Worm (Caenorhabditis elegans) whole organism, L2 larva: ENCODE data around the gene tnt-3.
A peak's percentile ranks its signal among the peaks of the same experiment; 100 is the strongest.

ENCODE experiments used
- F13H6.1 ChIP-seq: sonication (generic microtip); optimal IDR thresholded peaks from 2 replicates; lab custom pipeline; 2016; ENCODE audit warnings: missing genetic modification characterization, missing compliant biosample characterization
- R02D3.7 ChIP-seq: fragments of 150-350 bp; optimal IDR thresholded peaks from 2 replicates; lab custom pipeline; 2014; ENCODE audit warnings: missing biosample characterization, missing genetic modification characterization
- Y55F3AM.14 ChIP-seq: fragments of 200-800 bp; sonication (Bioruptor generic); optimal IDR thresholded peaks from 2 replicates; lab custom pipeline; 2018; ENCODE audit warnings: mild to moderate bottlenecking, missing genetic modification characterization, missing compliant biosample characterization
- ZK546.5 ChIP-seq: sonication (generic microtip); optimal IDR thresholded peaks from 2 replicates; lab custom pipeline; 2017; ENCODE audit warnings: missing biosample characterization, missing genetic modification characterization
- alr-1 ChIP-seq: fragments of 150-350 bp; optimal IDR thresholded peaks from 2 replicates; lab custom pipeline; 2014; ENCODE audit warnings: missing biosample characterization, missing genetic modification characterization
- aly-2 ChIP-seq: fragments of 150-350 bp; optimal IDR thresholded peaks from 2 replicates; lab custom pipeline; 2014; ENCODE audit warnings: missing biosample characterization, missing genetic modification characterization
- blmp-1 ChIP-seq: sonication (generic microtip); optimal IDR thresholded peaks from 2 replicates; lab custom pipeline; 2017; ENCODE audit warnings: missing genetic modification characterization, mild to moderate bottlenecking, missing compliant biosample characterization, antibody characterized with exemption, moderate library complexity; ENCODE audit not compliant: insufficient read depth
- ceh-16 ChIP-seq: fragments of 150-350 bp; optimal IDR thresholded peaks from 2 replicates; lab custom pipeline; 2014; ENCODE audit warnings: missing biosample characterization, missing genetic modification characterization
- ceh-82 ChIP-seq: fragments of 150-350 bp; optimal IDR thresholded peaks from 2 replicates; lab custom pipeline; 2014; ENCODE audit warnings: missing biosample characterization, missing genetic modification characterization
- crh-2 ChIP-seq: sonication (generic microtip); optimal IDR thresholded peaks from 2 replicates; lab custom pipeline; 2017; ENCODE audit warnings: missing biosample characterization, missing genetic modification characterization
- elt-1 ChIP-seq: fragments of 150-350 bp; optimal IDR thresholded peaks from 2 replicates; lab custom pipeline; 2014; ENCODE audit warnings: missing biosample characterization, missing genetic modification characterization
- elt-3 ChIP-seq: sonication (generic microtip); optimal IDR thresholded peaks from 2 replicates; lab custom pipeline; 2017; ENCODE audit warnings: missing biosample characterization, missing genetic modification characterization
- fos-1 ChIP-seq: fragments of 150-350 bp; optimal IDR thresholded peaks from 2 replicates; lab custom pipeline; 2014; ENCODE audit warnings: missing biosample characterization, missing genetic modification characterization
- gmeb-1 ChIP-seq: fragments of 150-350 bp; optimal IDR thresholded peaks from 2 replicates; lab custom pipeline; 2014; ENCODE audit warnings: missing biosample characterization, missing genetic modification characterization
- lin-11 ChIP-seq: fragments of 150-350 bp; sonication (generic microtip); optimal IDR thresholded peaks from 2 replicates; lab custom pipeline; 2014; ENCODE audit warnings: missing biosample characterization, missing genetic modification characterization, inconsistent platforms, mixed read lengths
- lin-13 ChIP-seq: fragments of 150-350 bp; optimal IDR thresholded peaks from 2 replicates; lab custom pipeline; 2014; ENCODE audit warnings: missing biosample characterization, missing genetic modification reagents, missing genetic modification characterization
- lin-39 ChIP-seq: fragments of 150-350 bp; optimal IDR thresholded peaks from 2 replicates; lab custom pipeline; 2014; ENCODE audit warnings: missing biosample characterization, missing genetic modification reagents, missing genetic modification characterization
- lsy-2 ChIP-seq, 2 experiments: fragments of 150-350 bp in 1 of 2; sonication (generic microtip) in 1 of 2; optimal IDR thresholded peaks; 2 replicates each; lab custom pipeline; 2014 to 2017; ENCODE audit warnings: missing biosample characterization in 2 of 2, missing genetic modification characterization in 2 of 2
- mab-5 ChIP-seq: fragments of 150-350 bp; optimal IDR thresholded peaks from 2 replicates; lab custom pipeline; 2014; ENCODE audit warnings: missing biosample characterization, missing genetic modification characterization
- mbf-1 ChIP-seq: sonication (generic microtip); optimal IDR thresholded peaks from 2 replicates; lab custom pipeline; 2017; ENCODE audit warnings: missing biosample characterization, missing genetic modification characterization
- mdl-1 ChIP-seq, 2 experiments: fragments of 150-350 bp in 1 of 2; sonication (generic microtip) in 1 of 2; optimal IDR thresholded peaks; 2 replicates each; lab custom pipeline; 2017; ENCODE audit warnings: missing biosample characterization in 2 of 2, missing genetic modification characterization in 2 of 2
- nhr-10 ChIP-seq: sonication (generic microtip); optimal IDR thresholded peaks from 2 replicates; lab custom pipeline; 2017; ENCODE audit warnings: missing biosample characterization, missing genetic modification characterization
- nhr-11 ChIP-seq: fragments of 150-350 bp; optimal IDR thresholded peaks from 2 replicates; lab custom pipeline; 2014; ENCODE audit warnings: missing biosample characterization, missing genetic modification characterization
- nhr-129 ChIP-seq: fragments of 150-350 bp; optimal IDR thresholded peaks from 2 replicates; lab custom pipeline; 2014; ENCODE audit warnings: missing biosample characterization, missing genetic modification characterization
- nhr-21 ChIP-seq: fragments of 150-350 bp; optimal IDR thresholded peaks from 2 replicates; lab custom pipeline; 2014; ENCODE audit warnings: missing biosample characterization, missing genetic modification characterization
- nhr-237 ChIP-seq: fragments of 150-350 bp; optimal IDR thresholded peaks from 2 replicates; lab custom pipeline; 2014; ENCODE audit warnings: missing biosample characterization, missing genetic modification characterization
- nhr-25 ChIP-seq: fragments of 150-350 bp; sonication (generic microtip); optimal IDR thresholded peaks from 3 replicates; lab custom pipeline; 2014; ENCODE audit warnings: missing biosample characterization, missing genetic modification characterization
- skn-1 ChIP-seq: sonication (generic microtip); optimal IDR thresholded peaks from 2 replicates; lab custom pipeline; 2017; ENCODE audit warnings: missing biosample characterization, missing genetic modification characterization
- sma-3 ChIP-seq: sonication (generic microtip); optimal IDR thresholded peaks from 2 replicates; lab custom pipeline; 2016; ENCODE audit warnings: missing genetic modification reagents, missing genetic modification characterization, missing compliant biosample characterization
- sma-9 ChIP-seq, 2 experiments: fragments of 150-350 bp in 1 of 2; sonication (generic microtip) in 1 of 2; optimal IDR thresholded peaks; 2 replicates each; lab custom pipeline; 2014 to 2016; ENCODE audit warnings: missing genetic modification characterization in 2 of 2, mild to moderate bottlenecking in 1 of 2, missing biosample characterization in 1 of 2, missing compliant biosample characterization in 1 of 2, missing genetic modification reagents in 1 of 2, moderate library complexity in 1 of 2
- unc-39 ChIP-seq: fragments of 150-350 bp; optimal IDR thresholded peaks from 2 replicates; lab custom pipeline; 2014; ENCODE audit warnings: missing biosample characterization, missing genetic modification characterization
- unc-62 ChIP-seq: fragments of 150-350 bp; optimal IDR thresholded peaks from 2 replicates; lab custom pipeline; 2014; ENCODE audit warnings: missing biosample characterization, missing genetic modification reagents, missing genetic modification characterization

Gene tnt-3

ce11 chrX:7913830-7914229 is 31.1 kb downstream of the tnt-3 start, which contains the start of gene C39D10.7:
Gene C39D10.7, minus strand, starts transcription at chrX:7913930.
- TF ChIP-seq alr-1 (tag; lab: Kevin White, UChicago) = no peak
- TF ChIP-seq elt-1 (tag; lab: Kevin White, UChicago) = no peak
- TF ChIP-seq unc-39 (tag; lab: Kevin White, UChicago) = no peak
- no peak for TF ChIP-seq ZK546.5
- TF ChIP-seq lin-39 (tag; lab: Kevin White, UChicago) = no peak
- TF ChIP-seq sma-9 (GFP tag; optimal IDR thresholded peaks at IDR 0.05; lab: Kevin White, UChicago) = no peak
- TF ChIP-seq sma-9 (tag; optimal IDR thresholded peaks at IDR 0.05; lab: Kevin White, UChicago) = no peak
- TF ChIP-seq ceh-82 (tag; lab: Kevin White, UChicago) = no peak
- no peak for TF ChIP-seq mbf-1 (tag; lab: Kevin White, UChicago)
- TF ChIP-seq aly-2 = no peak
- TF ChIP-seq nhr-21 (tag; lab: Kevin White, UChicago) = no peak
- TF ChIP-seq mdl-1 (tag; optimal IDR thresholded peaks at IDR 0.05; lab: Kevin White, UChicago) = no peak
- TF ChIP-seq unc-62 (GFP tag; lab: Kevin White, UChicago) = no peak
- no peak for TF ChIP-seq mab-5 (tag; lab: Kevin White, UChicago)
- no peak for TF ChIP-seq gmeb-1 (tag; lab: Kevin White, UChicago)
- TF ChIP-seq blmp-1 (tag; lab: Kevin White, UChicago) = no peak
- no peak for TF ChIP-seq sma-3 (GFP tag; lab: Kevin White, UChicago)
- TF ChIP-seq nhr-25 (tag; lab: Kevin White, UChicago) = no peak

- TF ChIP-seq unc-62 (GFP tag; lab: Kevin White, UChicago) = no peak
- TF ChIP-seq nhr-11 (tag; lab: Kevin White, UChicago) = peak; percentile 6
- no peak for TF ChIP-seq Y55F3AM.14 (GFP tag; lab: Kevin White, UChicago)
- TF ChIP-seq nhr-129 = peak; percentile 7
- TF ChIP-seq nhr-237 (tag; lab: Kevin White, UChicago) = no peak
- TF ChIP-seq fos-1 (tag; lab: Kevin White, UChicago) = peak; percentile 11
- TF ChIP-seq gmeb-1 (tag; lab: Kevin White, UChicago) = peak; percentile 17
- TF ChIP-seq crh-2 (tag; lab: Kevin White, UChicago) = peak; percentile 19
Observed at ce11 chrX:7906430-7907014, 38.4 kb downstream of the tnt-3 start, which contains the start of gene C39D10.1. Gene C39D10.1, plus strand, starts transcription at chrX:7906964.

ce11 chrX:7902976-7903375 is 41.9 kb downstream of the tnt-3 start, which contains the start of gene C39D10.11:
Gene C39D10.11, plus strand, starts transcription at chrX:7903276.
- TF ChIP-seq nhr-10 (tag; lab: Kevin White, UChicago) = no peak
- no peak for TF ChIP-seq nhr-11 (tag; lab: Kevin White, UChicago)
- no peak for TF ChIP-seq blmp-1 (tag; lab: Kevin White, UChicago)

ce11 chrX:7901840-7902239 is 43.1 kb downstream of the tnt-3 start:
- TF ChIP-seq fos-1 (tag; lab: Kevin White, UChicago) (peak; percentile 61), sma-9 (GFP tag; optimal IDR thresholded peaks at IDR 0.05; lab: Kevin White, UChicago) (no peak), sma-9 (tag; optimal IDR thresholded peaks at IDR 0.05; lab: Kevin White, UChicago) (no peak), elt-1 (tag; lab: Kevin White, UChicago) (no peak), ceh-82 (tag; lab: Kevin White, UChicago) (no peak), blmp-1 (tag; lab: Kevin White, UChicago) (no peak), nhr-21 (tag; lab: Kevin White, UChicago) (no peak), mbf-1 (tag; lab: Kevin White, UChicago) (no peak), lsy-2 (tag; optimal IDR thresholded peaks at IDR 0.05; lab: Kevin White, UChicago) (no peak)

- TF ChIP-seq Y55F3AM.14 (GFP tag; lab: Kevin White, UChicago) (no peak), blmp-1 (tag; lab: Kevin White, UChicago) (no peak), unc-62 (GFP tag; lab: Kevin White, UChicago) (no peak), sma-3 (GFP tag; lab: Kevin White, UChicago) (no peak), skn-1 (tag; lab: Kevin White, UChicago) (no peak), elt-3 (tag; lab: Kevin White, UChicago) (no peak), lin-13 (no peak), fos-1 (tag; lab: Kevin White, UChicago) (no peak), lin-11 (tag; lab: Kevin White, UChicago) (no peak), F13H6.1 (tag; lab: Kevin White, UChicago) (no peak), R02D3.7 (tag; lab: Kevin White, UChicago) (no peak), mab-5 (tag; lab: Kevin White, UChicago) (no peak), ceh-16 (tag; lab: Kevin White, UChicago) (no peak)
- TF ChIP-seq, all 48 proteins: peak for 0
Observed at ce11 chrX:7900180-7900579, 44.7 kb downstream of the tnt-3 start.
